Worm (Caenorhabditis elegans) whole organism, young adult: Measurements from ENCODE around the gene oac-2.

ENCODE experiments used
- B0019.2 ChIP-seq: fragments of 200-800 bp; sonication (Bioruptor generic); conservative IDR thresholded peaks from 2 replicates; pipeline ENCODE4 v1.3.6; 2022; ENCODE audit warnings: missing genetic modification reagents, missing genetic modification characterization, missing compliant biosample characterization
- C17E4.6 ChIP-seq: fragments of 200-800 bp; sonication (Bioruptor generic); IDR thresholded peaks from 2 replicates; pipeline ENCODE4 v1.3.6; 2022; ENCODE audit warnings: missing genetic modification reagents, missing genetic modification characterization, missing compliant biosample characterization
- D2030.7 ChIP-seq: fragments of 200-800 bp; sonication (Bioruptor generic); IDR thresholded peaks from 2 replicates; pipeline ENCODE4 v1.3.6; 2022; ENCODE audit warnings: missing genetic modification reagents, missing genetic modification characterization, missing compliant biosample characterization
- F23B12.7 ChIP-seq: sonication (generic microtip); optimal IDR thresholded peaks from 2 replicates; lab custom pipeline; 2017; ENCODE audit warnings: missing genetic modification characterization, mild to moderate bottlenecking, missing compliant biosample characterization, antibody characterized with exemption, moderate library complexity; ENCODE audit not compliant: insufficient read depth
- F39B2.1 ChIP-seq: fragments of 200-800 bp; sonication (Bioruptor generic); IDR thresholded peaks from 2 replicates; pipeline ENCODE4 v1.3.6; 2022; ENCODE audit warnings: missing genetic modification reagents, missing genetic modification characterization, missing compliant biosample characterization
- F49E8.2 ChIP-seq: sonication (generic microtip); optimal IDR thresholded peaks from 3 replicates; lab custom pipeline; 2017; ENCODE audit warnings: missing genetic modification characterization, mild to moderate bottlenecking, missing compliant biosample characterization, antibody characterized with exemption, moderate library complexity; ENCODE audit not compliant: insufficient read depth
- F52B5.7 ChIP-seq: sonication (generic microtip); optimal IDR thresholded peaks from 2 replicates; lab custom pipeline; 2016; ENCODE audit warnings: mild to moderate bottlenecking, missing genetic modification characterization, missing compliant biosample characterization
- Y53F4B.3 ChIP-seq: fragments of 200-800 bp; sonication (Bioruptor generic); IDR thresholded peaks from 2 replicates; pipeline ENCODE4 v1.3.6; 2022; ENCODE audit warnings: missing genetic modification reagents, missing genetic modification characterization, missing compliant biosample characterization
- Y53G8AR.9 ChIP-seq: fragments of 200-800 bp; sonication (Bioruptor generic); conservative IDR thresholded peaks from 2 replicates; pipeline ENCODE4 v1.3.6; 2022; ENCODE audit warnings: missing genetic modification reagents, missing genetic modification characterization, missing compliant biosample characterization
- Y95B8A.8 ChIP-seq: fragments of 200-800 bp; sonication (Bioruptor generic); IDR thresholded peaks from 2 replicates; pipeline ENCODE4 v1.3.6; 2022; ENCODE audit warnings: missing genetic modification reagents, missing genetic modification characterization, missing compliant biosample characterization
- atf-7 ChIP-seq: sonication (generic microtip); optimal IDR thresholded peaks from 2 replicates; lab custom pipeline; 2017; ENCODE audit warnings: mild to moderate bottlenecking, missing genetic modification characterization, missing compliant biosample characterization
- attf-3 ChIP-seq: fragments of 200-800 bp; sonication (Bioruptor generic); conservative IDR thresholded peaks from 2 replicates; pipeline ENCODE4 v1.3.6; 2022; ENCODE audit warnings: missing genetic modification reagents, missing genetic modification characterization, missing compliant biosample characterization
- attf-6 ChIP-seq: fragments of 200-800 bp; sonication (Bioruptor generic); IDR thresholded peaks from 2 replicates; pipeline ENCODE4 v1.3.6; 2022; ENCODE audit warnings: missing genetic modification reagents, missing genetic modification characterization, missing compliant biosample characterization
- cebp-2 ChIP-seq: fragments of 200-800 bp; sonication (Bioruptor generic); IDR thresholded peaks from 2 replicates; pipeline ENCODE4 v1.3.6; 2022; ENCODE audit warnings: missing genetic modification characterization, missing compliant biosample characterization
- ceh-27 ChIP-seq: fragments of 200-800 bp; sonication (Bioruptor generic); optimal IDR thresholded peaks from 2 replicates; lab custom pipeline; 2018; ENCODE audit warnings: mild to moderate bottlenecking, missing genetic modification characterization, moderate library complexity, missing compliant biosample characterization
- die-1 ChIP-seq: sonication (generic microtip); optimal IDR thresholded peaks from 2 replicates; lab custom pipeline; 2016; ENCODE audit warnings: missing genotype, mild to moderate bottlenecking, missing genetic modification characterization, missing compliant biosample characterization
- egl-18 ChIP-seq: fragments of 200-800 bp; sonication (Bioruptor generic); IDR thresholded peaks from 2 replicates; pipeline ENCODE4 v1.3.6; 2022; ENCODE audit warnings: missing genetic modification reagents, missing genetic modification characterization, missing compliant biosample characterization
- ekl-4 ChIP-seq: fragments of 200-800 bp; sonication (Bioruptor generic); IDR thresholded peaks from 2 replicates; pipeline ENCODE4 v1.3.6; 2022; ENCODE audit warnings: missing genetic modification reagents, missing genetic modification characterization, missing compliant biosample characterization
- hmg-20 ChIP-seq: fragments of 200-800 bp; sonication (Bioruptor generic); IDR thresholded peaks from 2 replicates; pipeline ENCODE4 v1.3.6; 2022; ENCODE audit warnings: missing genetic modification reagents, missing genetic modification characterization, missing compliant biosample characterization
- hsf-1 ChIP-seq: fragments of 200-800 bp; sonication (Bioruptor generic); IDR thresholded peaks from 2 replicates; pipeline ENCODE4 v1.3.6; 2022; ENCODE audit warnings: missing genetic modification reagents, missing genetic modification characterization, missing compliant biosample characterization
- lin-35 ChIP-seq, 3 experiments: fragments of 150-350 bp in 2 of 3; sonication (generic microtip) in 1 of 3; optimal IDR thresholded peaks; 2 replicates each; lab custom pipeline; 2014 to 2018; ENCODE audit warnings: missing biosample characterization in 3 of 3, missing genetic modification characterization in 3 of 3, missing genetic modification reagents in 3 of 3
- lin-40 ChIP-seq: sonication (generic microtip); optimal IDR thresholded peaks from 2 replicates; lab custom pipeline; 2016; ENCODE audit warnings: missing genetic modification characterization, mild to moderate bottlenecking, missing compliant biosample characterization, missing genotype, missing genetic modification reagents
- mel-28 ChIP-seq: sonication (generic microtip); optimal IDR thresholded peaks from 2 replicates; lab custom pipeline; 2016; ENCODE audit warnings: borderline replicate concordance, mild to moderate bottlenecking, missing genetic modification characterization, missing compliant biosample characterization
- mes-4 ChIP-seq: sonication (generic microtip); optimal IDR thresholded peaks from 2 replicates; lab custom pipeline; 2016; ENCODE audit warnings: missing genotype, missing genetic modification characterization, missing compliant biosample characterization
- mxl-1 ChIP-seq: sonication (generic microtip); optimal IDR thresholded peaks from 2 replicates; lab custom pipeline; 2016; ENCODE audit warnings: missing genetic modification characterization, missing compliant biosample characterization
- nfya-1 ChIP-seq: sonication (generic microtip); optimal IDR thresholded peaks from 2 replicates; lab custom pipeline; 2017; ENCODE audit warnings: antibody characterized with exemption, missing compliant biosample characterization, missing genetic modification characterization, borderline replicate concordance; ENCODE audit not compliant: insufficient read depth
- nfya-2 ChIP-seq: fragments of 200-800 bp; sonication (Bioruptor generic); IDR thresholded peaks from 2 replicates; pipeline ENCODE4 v1.3.6; 2022; ENCODE audit warnings: missing genetic modification reagents, missing genetic modification characterization, missing compliant biosample characterization
- nhr-120 ChIP-seq: fragments of 200-800 bp; sonication (Bioruptor generic); IDR thresholded peaks from 2 replicates; pipeline ENCODE4 v1.3.6; 2022; ENCODE audit warnings: missing genetic modification characterization, missing compliant biosample characterization
- nhr-179 ChIP-seq: sonication (generic microtip); optimal IDR thresholded peaks from 2 replicates; lab custom pipeline; 2016; ENCODE audit warnings: mild to moderate bottlenecking, missing genetic modification characterization, missing compliant biosample characterization
- nhr-27 ChIP-seq: fragments of 200-800 bp; sonication (Bioruptor generic); optimal IDR thresholded peaks from 2 replicates; lab custom pipeline; 2018; ENCODE audit warnings: mild to moderate bottlenecking, missing genetic modification characterization, moderate library complexity, missing compliant biosample characterization
- nhr-90 ChIP-seq: sonication (generic microtip); optimal IDR thresholded peaks from 2 replicates; lab custom pipeline; 2016; ENCODE audit warnings: missing genotype, mild to moderate bottlenecking, missing genetic modification characterization, missing compliant biosample characterization
- rcor-1 ChIP-seq: fragments of 200-800 bp; sonication (Bioruptor generic); IDR thresholded peaks from 2 replicates; pipeline ENCODE4 v1.3.6; 2022; ENCODE audit warnings: missing genetic modification reagents, missing genetic modification characterization, missing compliant biosample characterization
- repo-1 ChIP-seq: sonication (generic microtip); optimal IDR thresholded peaks from 2 replicates; lab custom pipeline; 2017; ENCODE audit warnings: mild to moderate bottlenecking, missing genetic modification characterization, missing compliant biosample characterization
- rpc-1 ChIP-seq, 2 experiments: fragments of 150-350 bp in 1 of 2; sonication (generic microtip) in 1 of 2; optimal IDR thresholded peaks; 2 replicates each; lab custom pipeline; 2014 to 2018; ENCODE audit warnings: missing biosample characterization in 1 of 2, missing genetic modification characterization in 1 of 2, missing genetic modification reagents in 1 of 2, missing genotype in 1 of 2
- sptf-2 ChIP-seq: fragments of 200-800 bp; sonication (Bioruptor generic); optimal IDR thresholded peaks from 2 replicates; lab custom pipeline; 2018; ENCODE audit warnings: mild to moderate bottlenecking, missing genetic modification characterization, missing compliant biosample characterization
- tbp1 ChIP-seq: fragments of 200-800 bp; sonication (Bioruptor generic); optimal IDR thresholded peaks from 2 replicates; lab custom pipeline; 2018; ENCODE audit warnings: mild to moderate bottlenecking, missing genetic modification characterization, missing compliant biosample characterization
- unc-130 ChIP-seq: sonication (generic microtip); optimal IDR thresholded peaks from 2 replicates; lab custom pipeline; 2016; ENCODE audit warnings: missing genetic modification reagents, missing genetic modification characterization, missing compliant biosample characterization
- unc-62 ChIP-seq: fragments of 150-350 bp; optimal IDR thresholded peaks from 2 replicates; lab custom pipeline; 2014; ENCODE audit warnings: missing biosample characterization, missing genetic modification reagents, missing genetic modification characterization
- ztf-25 ChIP-seq: fragments of 200-800 bp; sonication (Bioruptor generic); IDR thresholded peaks from 2 replicates; pipeline ENCODE4 v1.3.6; 2022; ENCODE audit warnings: missing genetic modification reagents, missing genetic modification characterization, missing compliant biosample characterization
- ztf-3 ChIP-seq: fragments of 200-800 bp; sonication (Bioruptor generic); optimal IDR thresholded peaks from 2 replicates; lab custom pipeline; 2018; ENCODE audit warnings: mild to moderate bottlenecking, missing genetic modification characterization, missing compliant biosample characterization

The oac-2 gene

ce11 chrV:3480346-3480745 lies 5.4 kb upstream of the oac-2 start, which contains the start of gene srbc-30:
Gene srbc-30 (minus strand): TSS chrV:3480446.
- TF ChIP-seq B0019.2 (GFP tag; lab: Robert Waterston, UW) (no peak), nhr-179 (no peak), mel-28 (tag; lab: Kevin White, UChicago) (no peak), nhr-27 (tag; lab: Kevin White, UChicago) (no peak), rpc-1 (optimal IDR thresholded peaks at IDR 0.05; lab: Kevin White, UChicago) (no peak), rpc-1 (tag; optimal IDR thresholded peaks at IDR 0.05; lab: Kevin White, UChicago) (no peak), tbp1 (no peak), lin-35 (GFP tag; optimal IDR thresholded peaks at IDR 0.05; lab: Kevin White, UChicago) (no peak), ztf-3 (GFP tag; lab: Kevin White, UChicago) (no peak), nhr-120 (GFP tag; lab: Robert Waterston, UW) (no peak), F52B5.7 (tag; lab: Kevin White, UChicago) (no peak), nhr-90 (no peak), sptf-2 (GFP tag; lab: Kevin White, UChicago) (no peak), Y53G8AR.9 (no peak), C17E4.6 (no peak), ceh-27 (no peak), mxl-1 (tag; lab: Kevin White, UChicago) (no peak), attf-3 (GFP tag; lab: Robert Waterston, UW) (no peak), nfya-1 (no peak), nfya-2 (GFP tag; lab: Robert Waterston, UW) (no peak)

- TF ChIP-seq ekl-4 (GFP tag; lab: Robert Waterston, UW), result no peak
- no peak for TF ChIP-seq hsf-1 (GFP tag; lab: Robert Waterston, UW)
- TF ChIP-seq Y53F4B.3, result no peak
- TF ChIP-seq unc-130 (GFP tag; lab: Kevin White, UChicago), result no peak
- TF ChIP-seq nhr-179, result no peak
- no peak for TF ChIP-seq egl-18 (GFP tag; lab: Robert Waterston, UW)
- no peak for TF ChIP-seq lin-40 (tag; lab: Kevin White, UChicago)
- TF ChIP-seq, all 124 proteins: peak for 0
These were observed 2.6 kb upstream of the oac-2 start, which contains the start of gene srbc-31 for ce11 chrV:3477496-3477895. Gene srbc-31 (minus strand): TSS chrV:3477596.

- TF ChIP-seq F23B12.7 (tag; lab: Kevin White, UChicago), result no peak
- TF ChIP-seq mes-4 (tag; lab: Kevin White, UChicago), result no peak
- no peak for TF ChIP-seq attf-6 (GFP tag; lab: Robert Waterston, UW)
- TF ChIP-seq mxl-1 (tag; lab: Kevin White, UChicago), result no peak
- TF ChIP-seq, all 124 proteins: peak for 0
These were observed 1.3 kb upstream of the oac-2 start for ce11 chrV:3476228-3476627.

DNA sequence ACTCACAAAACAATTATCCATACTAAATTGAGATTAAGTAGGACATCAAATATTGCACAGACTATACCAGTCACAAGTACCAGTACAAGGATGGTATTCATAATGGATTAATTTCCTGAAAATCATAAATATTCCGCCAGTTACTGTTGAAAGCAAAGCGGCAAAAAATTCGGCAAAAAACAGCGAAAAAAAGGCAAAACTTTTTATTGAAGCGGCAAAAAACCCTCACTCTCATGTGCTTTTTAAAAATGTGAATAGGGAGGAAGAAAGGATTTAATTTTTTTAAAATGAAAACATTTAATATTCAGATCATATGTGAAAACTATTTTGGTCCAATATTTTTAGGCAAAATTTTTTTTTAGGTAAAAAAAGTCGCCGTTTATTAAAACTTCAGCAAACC lies 4.1 kb downstream of the oac-2 start, which contains the start of gene srbc-29:
srbc-29 (minus strand) TSS at position 101 of the 400 bp plus-strand sequence.
- no peak for TF ChIP-seq repo-1
- TF ChIP-seq ekl-4 (GFP tag; lab: Robert Waterston, UW), result no peak
- TF ChIP-seq F39B2.1, result no peak
- TF ChIP-seq egl-18 (GFP tag; lab: Robert Waterston, UW), result no peak
- TF ChIP-seq mel-28 (tag; lab: Kevin White, UChicago), result no peak
- no peak for TF ChIP-seq Y95B8A.8
- no peak for TF ChIP-seq atf-7 (tag; lab: Kevin White, UChicago)
- TF ChIP-seq die-1 (tag; lab: Kevin White, UChicago), result no peak
- no peak for TF ChIP-seq hmg-20 (GFP tag; lab: Robert Waterston, UW)
- TF ChIP-seq F49E8.2, result no peak
- TF ChIP-seq rcor-1 (GFP tag; lab: Robert Waterston, UW), result no peak
- no peak for TF ChIP-seq D2030.7 (GFP tag; lab: Robert Waterston, UW)
- no peak for TF ChIP-seq unc-62
- no peak for TF ChIP-seq cebp-2 (GFP tag; lab: Robert Waterston, UW)
- TF ChIP-seq ztf-25 (GFP tag; lab: Robert Waterston, UW), result no peak
- TF ChIP-seq, all 124 proteins: peak for 0
